Fruit fly (Drosophila melanogaster): ENCODE measurements around the gene CG17258.

Gene CG17258

DNA sequence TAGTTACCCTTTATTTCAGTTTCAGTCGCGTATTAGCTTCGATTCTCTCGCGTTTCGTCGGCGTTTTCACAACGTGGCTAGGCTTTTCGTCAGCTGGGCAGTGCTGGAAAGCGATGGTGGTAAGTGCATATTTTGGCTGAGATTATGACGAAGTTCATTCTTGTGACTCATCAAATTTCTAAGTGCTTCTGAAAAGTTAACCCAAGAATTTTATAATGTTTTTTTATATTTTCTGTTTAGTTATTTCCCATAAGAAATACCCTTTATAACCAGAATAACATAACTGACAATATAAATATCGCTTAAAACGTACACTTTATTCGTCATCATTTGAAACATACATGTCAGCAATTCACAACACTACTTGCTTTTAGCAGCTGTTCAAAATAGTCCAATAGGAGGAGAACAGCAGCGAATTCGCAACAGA is 2.0 kb upstream of the CG17258 start, which contains the start of the genes CG17260 and SerRS (continued):
- TF ChIP-seq en (GFP tag; optimal IDR thresholded peaks at IDR 0.05) = peak; percentile 89
- TF ChIP-seq dmrt11E (tag; optimal IDR thresholded peaks at IDR 0.05) = peak; percentile 85
- peak; percentile 69 for TF ChIP-seq MESR4 (GFP tag; optimal IDR thresholded peaks at IDR 0.05)
- peak; percentile 95 for TF ChIP-seq vvl (GFP tag; IDR thresholded peaks at IDR 0.05)
- peak; percentile 91 to 95 for TF ChIP-seq Pdp1 (GFP tag; optimal IDR thresholded peaks at IDR 0.05)
- TF ChIP-seq zen (tag; optimal IDR thresholded peaks at IDR 0.05) = peak; percentile 89
- TF ChIP-seq Sin3A (optimal IDR thresholded peaks at IDR 0.05) = peak; percentile 69
- peak; percentile 78 for TF ChIP-seq CG17612 (GFP tag; IDR thresholded peaks at IDR 0.05)
- TF ChIP-seq CG17359 (tag; optimal IDR thresholded peaks at IDR 0.05) = peak; percentile 90
- peak; percentile 71 for TF ChIP-seq E2f2 (GFP tag; IDR thresholded peaks at IDR 0.05)
- TF ChIP-seq CG6813 (GFP tag; optimal IDR thresholded peaks at IDR 0.05) = peak; percentile 60
- 0 out of 3 replicates have a peak, but pooled peaks have one; percentile 36 for TF ChIP-seq CG34224 (GFP tag; IDR thresholded peaks at IDR 0.05; ENCODE audit: partially characterized antibody)
- peak; percentile 80 for TF ChIP-seq schlank (tag; optimal IDR thresholded peaks at IDR 0.05)
- TF ChIP-seq row (GFP tag; IDR thresholded peaks at IDR 0.05) = peak; percentile 98
- TF ChIP-seq ems (GFP tag; optimal IDR thresholded peaks at IDR 0.05) = peak; percentile 84
- peak; percentile 79 for TF ChIP-seq CG2116 (GFP tag; optimal IDR thresholded peaks at IDR 0.05)
- peak; percentile 87 for TF ChIP-seq CG4854 (GFP tag; optimal IDR thresholded peaks at IDR 0.05)
- TF ChIP-seq nerfin-2 (GFP tag; IDR thresholded peaks at IDR 0.05; ENCODE audit: partially characterized antibody) = no peak
- peak; percentile 86 for TF ChIP-seq H2.0 (GFP tag; IDR thresholded peaks at IDR 0.05)
- peak; percentile 79 for TF ChIP-seq luna (GFP tag; optimal IDR thresholded peaks at IDR 0.05)
- TF ChIP-seq Hr51 (GFP tag; optimal IDR thresholded peaks at IDR 0.05) = peak in 1 of 2 experiments; percentile 88
- TF ChIP-seq bbx (GFP tag; IDR thresholded peaks at IDR 0.05; ENCODE audit: partially characterized antibody) = no peak
- TF ChIP-seq CG14014 (GFP tag; IDR thresholded peaks at IDR 0.05) = peak; percentile 91
- TF ChIP-seq Trl (optimal IDR thresholded peaks at IDR 0.05) = no peak
- peak; percentile 95 for TF ChIP-seq Trl (GFP tag; optimal IDR thresholded peaks at IDR 0.05)
- TF ChIP-seq dati (GFP tag; IDR thresholded peaks at IDR 0.05) = no peak
- TF ChIP-seq MBD-R2 (GFP tag; IDR thresholded peaks at IDR 0.05) = peak; percentile 98
- TF ChIP-seq wdn (GFP tag; IDR thresholded peaks at IDR 0.05) = peak; percentile 88
- TF ChIP-seq usp (GFP tag; optimal IDR thresholded peaks at IDR 0.05) = no peak
- peak; percentile 95 for TF ChIP-seq al (GFP tag; IDR thresholded peaks at IDR 0.05)
- TF ChIP-seq insv (GFP tag; optimal IDR thresholded peaks at IDR 0.05) = peak in 1 of 2 experiments; percentile 78
- TF ChIP-seq CG8478 (optimal IDR thresholded peaks at IDR 0.05) = no peak
- TF ChIP-seq aop (GFP tag; IDR thresholded peaks at IDR 0.05) = 0 out of 2 replicates have a peak, but pooled peaks have one; percentile 23
- peak; percentile 80 for TF ChIP-seq ewg (GFP tag; optimal IDR thresholded peaks at IDR 0.05)
- peak; percentile 33 for TF ChIP-seq CG17912 (GFP tag; optimal IDR thresholded peaks at IDR 0.05)
- TF ChIP-seq Kr (GFP tag; optimal IDR thresholded peaks at IDR 0.05) = no peak
- peak; percentile 94 for TF ChIP-seq lab (GFP tag; optimal IDR thresholded peaks at IDR 0.05)
- TF ChIP-seq gro (GFP tag; optimal IDR thresholded peaks at IDR 0.05) = peak; percentile 92
- peak; percentile 77 for TF ChIP-seq CG33557 (GFP tag; optimal IDR thresholded peaks at IDR 0.05)
- peak; percentile 94 for TF ChIP-seq unpg (GFP tag; optimal IDR thresholded peaks at IDR 0.05)
- peak; percentile 61 for TF ChIP-seq grn (GFP tag; optimal IDR thresholded peaks at IDR 0.05)
- TF ChIP-seq CG10366 (GFP tag; IDR thresholded peaks at IDR 0.05) = peak; percentile 90
- TF ChIP-seq Awh (GFP tag; IDR thresholded peaks at IDR 0.05) = peak; percentile 83
- peak; percentile 87 for TF ChIP-seq HHEX (GFP tag; optimal IDR thresholded peaks at IDR 0.05)
- peak; percentile 86 for TF ChIP-seq stc (GFP tag; IDR thresholded peaks at IDR 0.05)
- no peak for TF ChIP-seq CG11696 (GFP tag; IDR thresholded peaks at IDR 0.05)
- peak; percentile 97 for TF ChIP-seq Max (GFP tag; optimal IDR thresholded peaks at IDR 0.05)
- TF ChIP-seq CG2129 (GFP tag; IDR thresholded peaks at IDR 0.05; ENCODE audit: partially characterized antibody) = no peak
- peak; percentile 86 for TF ChIP-seq da (GFP tag; optimal IDR thresholded peaks at IDR 0.05)
- TF ChIP-seq CG6765 (GFP tag; optimal IDR thresholded peaks at IDR 0.05) = peak; percentile 82
- peak; percentile 34 for TF ChIP-seq MTF-1 (GFP tag; optimal IDR thresholded peaks at IDR 0.05; ENCODE audit: borderline replicate concordance)
